Worm (Caenorhabditis elegans) whole organism, L3 larva: Measurements from ENCODE around the gene spp-11.

Experiments
- R02D3.7 ChIP-seq: fragments of 150-350 bp; optimal IDR thresholded peaks from 2 replicates; lab custom pipeline; 2014; ENCODE audit warnings: missing biosample characterization, missing genetic modification characterization
- ZK546.5 ChIP-seq: sonication (generic microtip); optimal IDR thresholded peaks from 2 replicates; lab custom pipeline; 2017; ENCODE audit warnings: missing biosample characterization, missing genetic modification characterization
- aly-2 ChIP-seq: fragments of 150-350 bp; optimal IDR thresholded peaks from 2 replicates; lab custom pipeline; 2014; ENCODE audit warnings: missing biosample characterization, missing genetic modification characterization
- ceh-16 ChIP-seq: sonication (generic microtip); optimal IDR thresholded peaks from 2 replicates; lab custom pipeline; 2017; ENCODE audit warnings: missing biosample characterization, missing genetic modification characterization
- ceh-28 ChIP-seq: fragments of 150-350 bp; optimal IDR thresholded peaks from 2 replicates; lab custom pipeline; 2014; ENCODE audit warnings: missing biosample characterization, missing genetic modification reagents, missing genetic modification characterization
- ceh-82 ChIP-seq: fragments of 150-350 bp; optimal IDR thresholded peaks from 2 replicates; lab custom pipeline; 2014; ENCODE audit warnings: missing biosample characterization, missing genetic modification characterization
- ceh-9 ChIP-seq: sonication (generic microtip); optimal IDR thresholded peaks from 2 replicates; lab custom pipeline; 2018; ENCODE audit warnings: missing biosample characterization, missing genetic modification characterization
- daf-12 ChIP-seq: fragments of 150-350 bp; optimal IDR thresholded peaks from 2 replicates; lab custom pipeline; 2014; ENCODE audit warnings: missing biosample characterization, missing genetic modification reagents, missing genetic modification characterization
- egl-27 ChIP-seq: sonication (generic microtip); optimal IDR thresholded peaks from 4 replicates; lab custom pipeline; 2017; ENCODE audit warnings: missing biosample characterization, missing genetic modification reagents, missing genetic modification characterization
- egl-5 ChIP-seq: fragments of 150-350 bp; optimal IDR thresholded peaks from 2 replicates; lab custom pipeline; 2017; ENCODE audit warnings: missing biosample characterization, missing genetic modification reagents, missing genetic modification characterization, inconsistent platforms
- elt-1 ChIP-seq: fragments of 150-350 bp; optimal IDR thresholded peaks from 2 replicates; lab custom pipeline; 2014; ENCODE audit warnings: missing biosample characterization, missing genetic modification characterization
- elt-2 ChIP-seq: sonication (generic microtip); optimal IDR thresholded peaks from 2 replicates; lab custom pipeline; 2016; ENCODE audit warnings: missing genetic modification reagents, mild to moderate bottlenecking, missing genetic modification characterization, missing compliant biosample characterization
- elt-3 ChIP-seq, 3 experiments: fragments of 150-350 bp in 1 of 3; sonication (generic microtip) in 2 of 3; optimal IDR thresholded peaks; 2 replicates in 2 of 3; 4 replicates in 1 of 3; lab custom pipeline; 2014 to 2017; ENCODE audit warnings: missing biosample characterization in 3 of 3, missing genetic modification characterization in 3 of 3
- eor-1 ChIP-seq, 2 experiments: fragments of 150-350 bp; optimal IDR thresholded peaks; 2 replicates each; lab custom pipeline; 2014 to 2018; ENCODE audit warnings: missing biosample characterization in 2 of 2, missing genetic modification characterization in 2 of 2
- fkh-10 ChIP-seq: sonication (generic microtip); optimal IDR thresholded peaks from 2 replicates; lab custom pipeline; 2017; ENCODE audit warnings: missing biosample characterization, missing genetic modification reagents, missing genetic modification characterization
- fkh-2 ChIP-seq: fragments of 150-350 bp; optimal IDR thresholded peaks from 2 replicates; lab custom pipeline; 2014; ENCODE audit warnings: missing biosample characterization, missing genetic modification reagents, missing genetic modification characterization
- fos-1 ChIP-seq: fragments of 150-350 bp; optimal IDR thresholded peaks from 2 replicates; lab custom pipeline; 2014; ENCODE audit warnings: missing biosample characterization, missing genetic modification characterization
- hmg-11 ChIP-seq: sonication (generic microtip); optimal IDR thresholded peaks from 2 replicates; lab custom pipeline; 2016; ENCODE audit warnings: missing genetic modification characterization, missing compliant biosample characterization
- lin-15B ChIP-seq: fragments of 150-350 bp; optimal IDR thresholded peaks from 2 replicates; lab custom pipeline; 2014; ENCODE audit warnings: missing biosample characterization, missing genetic modification characterization
- lin-39 ChIP-seq: fragments of 150-350 bp; optimal IDR thresholded peaks from 2 replicates; lab custom pipeline; 2018; ENCODE audit warnings: missing biosample characterization, missing genetic modification reagents, missing genetic modification characterization
- lsy-12 ChIP-seq: sonication (generic microtip); optimal IDR thresholded peaks from 2 replicates; lab custom pipeline; 2016; ENCODE audit warnings: mild to moderate bottlenecking, missing genetic modification characterization, missing compliant biosample characterization
- mdl-1 ChIP-seq: fragments of 150-350 bp; optimal IDR thresholded peaks from 2 replicates; lab custom pipeline; 2014; ENCODE audit warnings: missing biosample characterization, missing genetic modification characterization
- mml-1 ChIP-seq: fragments of 150-350 bp; sonication (generic microtip); optimal IDR thresholded peaks from 3 replicates; lab custom pipeline; 2014; ENCODE audit warnings: missing biosample characterization, missing genetic modification characterization
- nfya-1 ChIP-seq: sonication (generic microtip); optimal IDR thresholded peaks from 2 replicates; lab custom pipeline; 2017; ENCODE audit warnings: missing genetic modification characterization, mild to moderate bottlenecking, missing compliant biosample characterization, antibody characterized with exemption, moderate library complexity; ENCODE audit not compliant: insufficient read depth
- nhr-11 ChIP-seq: fragments of 150-350 bp; optimal IDR thresholded peaks from 2 replicates; lab custom pipeline; 2014; ENCODE audit warnings: missing biosample characterization, missing genetic modification characterization
- nhr-12 ChIP-seq: fragments of 150-350 bp; optimal IDR thresholded peaks from 2 replicates; lab custom pipeline; 2014; ENCODE audit warnings: missing biosample characterization, missing genetic modification characterization
- nhr-23 ChIP-seq: fragments of 150-350 bp; optimal IDR thresholded peaks from 2 replicates; lab custom pipeline; 2014; ENCODE audit warnings: missing biosample characterization, missing genetic modification reagents, missing genetic modification characterization
- nhr-237 ChIP-seq: fragments of 150-350 bp; optimal IDR thresholded peaks from 2 replicates; lab custom pipeline; 2014; ENCODE audit warnings: missing biosample characterization, missing genetic modification characterization
- nhr-25 ChIP-seq: sonication (generic microtip); optimal IDR thresholded peaks from 2 replicates; lab custom pipeline; 2017; ENCODE audit warnings: missing biosample characterization, missing genetic modification characterization
- nhr-28 ChIP-seq: fragments of 150-350 bp; optimal IDR thresholded peaks from 2 replicates; lab custom pipeline; 2014; ENCODE audit warnings: missing biosample characterization, missing genetic modification characterization
- nhr-43 ChIP-seq: sonication (generic microtip); optimal IDR thresholded peaks from 2 replicates; lab custom pipeline; 2016; ENCODE audit warnings: mild to moderate bottlenecking, missing genetic modification characterization, missing compliant biosample characterization; ENCODE audit not compliant: poor library complexity, severe bottlenecking
- nhr-76 ChIP-seq: fragments of 150-350 bp; sonication (generic microtip); optimal IDR thresholded peaks from 5 replicates; lab custom pipeline; 2014; ENCODE audit warnings: missing biosample characterization, missing genetic modification characterization
- nhr-77 ChIP-seq: fragments of 150-350 bp; optimal IDR thresholded peaks from 2 replicates; lab custom pipeline; 2014; ENCODE audit warnings: missing biosample characterization, missing genetic modification characterization
- pha-4 ChIP-seq: fragments of 150-350 bp; optimal IDR thresholded peaks from 2 replicates; lab custom pipeline; 2014; ENCODE audit warnings: missing biosample characterization, missing genetic modification reagents, missing genetic modification characterization
- pqm-1 ChIP-seq: fragments of 150-350 bp; optimal IDR thresholded peaks from 2 replicates; lab custom pipeline; 2017; ENCODE audit warnings: missing biosample characterization, missing genetic modification characterization, inconsistent platforms
- sea-2 ChIP-seq: fragments of 150-350 bp; sonication (generic microtip); optimal IDR thresholded peaks from 4 replicates; lab custom pipeline; 2014; ENCODE audit warnings: missing biosample characterization, missing genetic modification reagents, missing genetic modification characterization
- skn-1 ChIP-seq: fragments of 150-350 bp; optimal IDR thresholded peaks from 2 replicates; lab custom pipeline; 2014; ENCODE audit warnings: missing biosample characterization, missing genetic modification characterization
- snpc-4 ChIP-seq: fragments of 150-350 bp; optimal IDR thresholded peaks from 2 replicates; lab custom pipeline; 2014; ENCODE audit warnings: missing biosample characterization, missing genetic modification characterization
- unc-39 ChIP-seq: sonication (generic microtip); optimal IDR thresholded peaks from 4 replicates; lab custom pipeline; 2017; ENCODE audit warnings: missing biosample characterization, missing genetic modification characterization
- unc-62 ChIP-seq: fragments of 150-350 bp; sonication (generic microtip); optimal IDR thresholded peaks from 4 replicates; lab custom pipeline; 2014; ENCODE audit warnings: missing biosample characterization, missing genetic modification reagents, missing genetic modification characterization
- zag-1 ChIP-seq: fragments of 150-350 bp; optimal IDR thresholded peaks from 2 replicates; lab custom pipeline; 2014; ENCODE audit warnings: missing biosample characterization, missing genetic modification characterization
- ztf-11 ChIP-seq: fragments of 150-350 bp; optimal IDR thresholded peaks from 2 replicates; lab custom pipeline; 2014; ENCODE audit warnings: missing biosample characterization, missing genetic modification characterization
- ztf-4 ChIP-seq: fragments of 150-350 bp; optimal IDR thresholded peaks from 2 replicates; lab custom pipeline; 2014; ENCODE audit warnings: missing biosample characterization, missing genetic modification characterization

Gene spp-11

DNA sequence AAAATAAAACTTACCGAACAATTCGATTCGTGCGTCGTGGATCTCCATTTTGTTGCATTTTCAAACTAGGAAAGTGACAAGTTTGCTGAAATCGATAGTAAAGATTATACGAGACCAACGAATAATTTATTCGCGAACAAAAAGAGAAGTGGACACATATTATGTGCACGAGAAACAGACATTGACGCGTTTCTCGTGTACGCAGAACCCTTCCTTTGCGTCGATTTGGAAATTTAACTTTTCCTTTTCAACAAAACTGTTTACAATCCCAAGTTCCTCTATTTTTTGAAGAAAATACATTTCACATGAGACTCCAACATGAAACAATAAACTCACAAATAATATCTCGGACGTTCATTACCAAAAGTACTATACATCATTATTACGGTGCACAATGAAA is 46.4 kb downstream of the spp-11 start, which contains the start of gene K10B2.4 (continued):
- peak; percentile 40 for TF ChIP-seq elt-2 (tag; lab: Kevin White, UChicago)
- TF ChIP-seq egl-5 (tag; lab: Kevin White, UChicago) = no peak

DNA sequence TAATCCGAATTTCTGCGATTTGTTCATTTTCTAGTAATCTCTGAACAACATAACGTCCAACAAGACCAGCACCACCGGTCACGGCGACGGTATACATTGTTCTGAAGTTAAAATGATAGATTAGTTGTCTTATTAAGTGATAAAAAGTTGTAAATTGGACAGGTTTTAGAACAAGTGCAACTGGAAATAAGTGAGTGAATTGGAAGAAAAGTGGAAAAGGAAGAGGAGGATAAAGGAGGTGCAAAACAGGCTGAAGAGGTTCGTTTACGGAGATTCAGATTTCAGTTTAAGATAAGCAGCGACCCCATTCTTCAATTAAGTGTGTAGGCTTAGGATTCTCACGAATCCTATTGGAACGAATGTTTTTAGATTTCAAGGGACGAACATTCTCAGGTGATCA is 48.3 kb downstream of the spp-11 start, which contains the start of gene C32D5.12:
Gene C32D5.12 (minus strand): TSS at position 101 of the 400 bp plus-strand sequence.
- TF ChIP-seq unc-62 (no peak), nhr-11 (tag; lab: Kevin White, UChicago) (no peak)

DNA sequence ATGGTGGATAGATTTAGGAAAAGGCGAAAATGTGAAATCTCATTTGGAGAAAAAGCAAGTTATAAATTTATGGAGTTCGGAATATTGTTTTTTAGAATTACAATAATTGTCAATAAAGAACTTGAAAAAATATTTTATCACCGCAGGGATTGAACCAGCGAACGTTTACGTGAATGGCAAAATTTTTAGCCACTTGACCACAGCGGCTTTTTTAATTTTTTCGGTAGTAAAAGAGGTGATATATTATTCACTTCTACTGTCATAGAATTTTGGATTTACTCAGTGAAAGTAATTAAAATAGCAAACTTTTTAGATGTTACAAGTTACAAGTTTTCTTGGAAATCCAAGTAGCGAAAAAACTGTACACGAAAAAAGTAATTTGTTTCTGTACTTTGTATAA is 48.9 kb downstream of the spp-11 start:
- TF ChIP-seq nhr-77 (tag; lab: Kevin White, UChicago) (no peak), mdl-1 (no peak), lin-39 (tag; lab: Kevin White, UChicago) (no peak), ZK546.5 (no peak), unc-39 (tag; lab: Kevin White, UChicago) (no peak), fkh-10 (GFP tag; lab: Kevin White, UChicago) (no peak), lsy-12 (no peak), eor-1 (tag; optimal IDR thresholded peaks at IDR 0.05; lab: Kevin White, UChicago) (no peak), nhr-25 (tag; lab: Kevin White, UChicago) (no peak), unc-62 (no peak), fos-1 (tag; lab: Kevin White, UChicago) (no peak), ztf-11 (no peak), nhr-11 (tag; lab: Kevin White, UChicago) (no peak), ceh-16 (no peak), elt-3 (tag; optimal IDR thresholded peaks at IDR 0.05; lab: Kevin White, UChicago) (no peak), nfya-1 (tag; lab: Kevin White, UChicago) (no peak), hmg-11 (tag; lab: Kevin White, UChicago) (no peak), ztf-4 (tag; lab: Kevin White, UChicago) (no peak)
- TF ChIP-seq, all 47 proteins: peak for 0

DNA sequence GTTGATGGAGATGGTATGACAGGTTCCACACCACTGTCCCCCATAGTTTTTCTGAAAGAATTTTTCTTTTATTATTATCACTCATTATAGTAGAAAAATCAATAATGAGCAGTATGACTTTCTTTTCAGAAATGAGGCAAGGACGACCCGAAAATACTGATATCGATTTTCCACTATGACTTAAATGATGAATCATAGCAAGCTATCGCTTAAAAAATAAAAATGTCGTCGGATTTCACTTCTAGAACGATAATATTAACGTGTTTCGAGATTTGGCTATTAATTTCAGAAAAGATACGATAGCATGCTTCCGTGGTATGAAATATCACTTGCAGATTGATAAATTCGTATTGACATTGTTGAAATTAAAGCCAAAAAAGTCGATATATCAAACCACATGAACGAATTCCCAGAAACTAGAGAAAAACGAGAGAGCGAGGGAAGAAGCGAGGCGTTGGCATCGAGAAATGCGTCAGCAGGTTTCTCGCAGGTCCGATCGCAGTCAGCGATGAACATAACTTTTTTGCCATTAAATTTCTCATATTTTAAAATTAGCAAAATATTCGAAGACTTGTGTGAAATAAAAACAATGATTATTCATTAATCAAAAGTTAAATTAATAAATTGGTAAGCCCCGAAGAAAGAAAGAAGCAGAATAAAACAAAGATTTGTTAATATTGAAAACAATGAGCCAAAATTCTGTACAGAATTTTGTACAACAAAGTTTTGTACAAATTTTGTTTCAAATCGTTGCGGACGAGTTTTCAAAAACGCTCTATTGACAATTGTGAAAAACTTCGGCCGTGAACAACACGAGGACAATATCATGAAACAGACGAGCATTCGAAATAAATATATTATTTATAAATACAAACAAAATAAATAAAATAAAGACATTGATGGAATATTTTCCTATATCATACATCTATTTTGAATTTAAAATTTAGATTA is 51.5 kb downstream of the spp-11 start, which contains the start of gene C32D5.11:
Gene C32D5.11 (minus strand): TSS at position 51 of the 951 bp plus-strand sequence.
- TF ChIP-seq nfya-1 (tag; lab: Kevin White, UChicago) (peak; percentile 78), sea-2 (GFP tag; lab: Kevin White, UChicago) (no peak), fkh-10 (GFP tag; lab: Kevin White, UChicago) (no peak), nhr-12 (tag; lab: Kevin White, UChicago) (no peak), R02D3.7 (tag; lab: Kevin White, UChicago) (no peak), mml-1 (tag; lab: Kevin White, UChicago) (no peak), nhr-25 (tag; lab: Kevin White, UChicago) (peak; percentile 50), ceh-16 (no peak), nhr-76 (tag; lab: Kevin White, UChicago) (no peak), ceh-82 (tag; lab: Kevin White, UChicago) (no peak), unc-62 (no peak), lsy-12 (peak; percentile 74), egl-5 (tag; lab: Kevin White, UChicago) (no peak), aly-2 (tag; lab: Kevin White, UChicago) (no peak), ZK546.5 (no peak), fkh-2 (tag; lab: Kevin White, UChicago) (no peak), skn-1 (tag; lab: Kevin White, UChicago) (peak; percentile 35), fos-1 (tag; lab: Kevin White, UChicago) (no peak), nhr-237 (tag; lab: Kevin White, UChicago) (no peak), ceh-28 (tag; lab: Kevin White, UChicago) (peak; percentile 11), nhr-11 (tag; lab: Kevin White, UChicago) (peak; percentile 24), ceh-9 (tag; lab: Kevin White, UChicago) (no peak), lin-39 (tag; lab: Kevin White, UChicago) (peak; percentile 84), pha-4 (tag; lab: Kevin White, UChicago) (peak; percentile 72), lin-15B (tag; lab: Kevin White, UChicago) (peak; percentile 78), nhr-43 (peak; percentile 36), zag-1 (tag; lab: Kevin White, UChicago) (no peak), elt-1 (peak; percentile 49), ztf-11 (no peak), nhr-28 (no peak), eor-1 (tag; optimal IDR thresholded peaks at IDR 0.05; lab: Kevin White, UChicago) (no peak), nhr-23 (tag; lab: Kevin White, UChicago) (peak; percentile 79), unc-39 (tag; lab: Kevin White, UChicago) (no peak), ztf-4 (tag; lab: Kevin White, UChicago) (no peak), elt-3 (tag; optimal IDR thresholded peaks at IDR 0.05; lab: Kevin White, UChicago) (no peak), pqm-1 (tag; lab: Kevin White, UChicago) (peak; percentile 65), daf-12 (no peak), egl-27 (tag; lab: Kevin White, UChicago) (no peak), snpc-4 (peak; percentile 88)
